Worm (Caenorhabditis elegans): ENCODE results near the gene atg-16.1.

ce11 chrX:4504108-4504668 is 41.9 kb upstream of the atg-16.1 start, which contains the start of gene dgk-2:
- no peak for TF ChIP-seq tab-1 (GFP tag; IDR thresholded peaks at IDR 0.05)
- no peak for TF ChIP-seq klf-2 (GFP tag; conservative IDR thresholded peaks at IDR 0.05)
- TF ChIP-seq ztf-23 (GFP tag; IDR thresholded peaks at IDR 0.05) = no peak
- no peak for TF ChIP-seq T22C8.4 (GFP tag; IDR thresholded peaks at IDR 0.05)
- no peak for TF ChIP-seq cog-1 (tag; optimal IDR thresholded peaks at IDR 0.05)

All from whole organism, midembryonic.